Worm (Caenorhabditis elegans): ENCODE measurements around the gene K12H6.4.

Gene K12H6.4

ce11 chrII:2824169-2824568 lies at the start of gene K12H6.4, which contains the start of gene K12H6.9:
Gene K12H6.4, minus strand, starts transcription at chrII:2824269.
Gene K12H6.9, plus strand, starts transcription at chrII:2824404.
- no peak for TF ChIP-seq nhr-76 (tag; optimal IDR thresholded peaks at IDR 0.05)
- no peak for TF ChIP-seq daf-16 (GFP tag; optimal IDR thresholded peaks at IDR 0.05)
- no peak for TF ChIP-seq daf-16 (tag; optimal IDR thresholded peaks at IDR 0.05)
- no peak for TF ChIP-seq egl-27 (tag; optimal IDR thresholded peaks at IDR 0.05)
- no peak for TF ChIP-seq ceh-62 (tag; optimal IDR thresholded peaks at IDR 0.05)
- no peak for TF ChIP-seq tra-1 (GFP tag; IDR thresholded peaks at IDR 0.05)
- no peak for TF ChIP-seq spr-3 (GFP tag; optimal IDR thresholded peaks at IDR 0.05)
- TF ChIP-seq nhr-111 (GFP tag; optimal IDR thresholded peaks at IDR 0.05) = no peak
- no peak for TF ChIP-seq dpl-1 (GFP tag; optimal IDR thresholded peaks at IDR 0.05)

DNA sequence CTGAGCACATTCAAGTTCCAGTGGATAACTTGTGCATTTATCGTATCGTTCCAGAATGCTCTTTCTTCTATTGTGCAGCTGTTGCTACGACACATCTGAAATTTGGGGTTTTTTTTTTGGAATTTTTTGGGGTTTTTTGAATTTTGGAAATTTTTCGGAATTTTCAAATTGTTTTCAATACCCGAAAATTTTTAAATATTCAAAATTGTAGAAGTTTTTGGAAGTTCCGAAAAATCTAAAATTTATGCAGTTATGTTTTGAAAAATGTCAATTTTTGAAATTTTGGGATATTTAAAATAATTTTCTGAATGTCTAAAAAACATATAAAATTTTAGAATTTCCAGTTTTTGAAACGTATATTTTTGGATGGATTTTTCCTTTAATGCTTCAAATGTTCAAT lies 47.7 kb upstream of the K12H6.4 start, which contains the start of gene Y110A2AL.10:
TSS of gene Y110A2AL.10 (minus strand) at position 101 of the 400 bp plus-strand sequence.
- TF ChIP-seq saeg-2 (GFP tag; IDR thresholded peaks at IDR 0.05) (no peak), ztf-7 (tag; optimal IDR thresholded peaks at IDR 0.05) (no peak), mdl-1 (tag; optimal IDR thresholded peaks at IDR 0.05) (no peak), daf-19 (GFP tag; conservative IDR thresholded peaks at IDR 0.05) (no peak), nhr-41 (GFP tag; IDR thresholded peaks at IDR 0.05) (no peak), mes-2 (tag; optimal IDR thresholded peaks at IDR 0.05; ENCODE audit: poor library complexity, severe bottlenecking) (no peak), F37D6.2 (tag; optimal IDR thresholded peaks at IDR 0.05) (no peak), zip-2 (tag; optimal IDR thresholded peaks at IDR 0.05) (no peak), hlh-30 (tag; optimal IDR thresholded peaks at IDR 0.05; ENCODE audit: insufficient read depth) (no peak), rbr-2 (tag; optimal IDR thresholded peaks at IDR 0.05) (no peak), ceh-32 (tag; optimal IDR thresholded peaks at IDR 0.05; ENCODE audit: poor library complexity) (no peak), F44E2.7 (GFP tag; IDR thresholded peaks at IDR 0.05) (no peak), zag-1 (tag; optimal IDR thresholded peaks at IDR 0.05) (no peak), mxl-3 (GFP tag; optimal IDR thresholded peaks at IDR 0.05) (no peak), gei-8 (GFP tag; optimal IDR thresholded peaks at IDR 0.05) (no peak), R02D3.7 (tag; optimal IDR thresholded peaks at IDR 0.05) (no peak), fos-1 (tag; optimal IDR thresholded peaks at IDR 0.05) (no peak)

DNA sequence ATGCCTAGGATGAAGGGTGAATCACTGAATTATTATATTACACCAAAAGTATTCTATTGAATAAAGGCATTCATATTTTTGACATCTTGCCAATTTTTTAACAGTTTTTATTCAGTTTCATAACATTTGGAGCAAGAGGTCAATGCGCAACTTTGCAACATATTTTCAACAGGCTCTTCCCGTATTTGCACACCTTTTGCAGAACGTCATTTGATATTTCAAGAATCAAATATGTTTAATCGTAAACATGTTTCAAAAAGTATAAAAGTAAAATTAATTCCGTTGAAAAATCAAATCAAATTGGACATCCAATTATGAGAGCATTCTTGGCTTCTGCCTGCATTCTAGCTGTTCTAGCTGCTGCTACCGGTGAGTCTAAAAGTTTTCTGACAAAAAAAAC lies 43.6 kb upstream of the K12H6.4 start, which contains the start of gene Y110A2AL.2:
TSS of gene Y110A2AL.2 (plus strand) at position 301 of the 400 bp plus-strand sequence.
- no peak for TF ChIP-seq zfp-2 (tag; optimal IDR thresholded peaks at IDR 0.05)
- TF ChIP-seq hlh-11 (tag; optimal IDR thresholded peaks at IDR 0.05) = no peak
- no peak for TF ChIP-seq lin-29 (GFP tag; IDR thresholded peaks at IDR 0.05)
- TF ChIP-seq lim-7 (GFP tag; IDR thresholded peaks at IDR 0.05) = no peak
- TF ChIP-seq attf-4 (tag; optimal IDR thresholded peaks at IDR 0.05) = no peak
- TF ChIP-seq mdl-1 (tag; optimal IDR thresholded peaks at IDR 0.05) = no peak
- TF ChIP-seq lin-13 (GFP tag; optimal IDR thresholded peaks at IDR 0.05) = no peak
- TF ChIP-seq zip-11 (GFP tag; IDR thresholded peaks at IDR 0.05) = no peak
- no peak for TF ChIP-seq Y75B8A.6 (GFP tag; IDR thresholded peaks at IDR 0.05)
- TF ChIP-seq egl-43 (GFP tag; IDR thresholded peaks at IDR 0.05) = no peak
- TF ChIP-seq F37D6.2 (tag; optimal IDR thresholded peaks at IDR 0.05) = no peak
- no peak for TF ChIP-seq mxl-3 (GFP tag; optimal IDR thresholded peaks at IDR 0.05)
- no peak for TF ChIP-seq nhr-111 (GFP tag; optimal IDR thresholded peaks at IDR 0.05)
- no peak for TF ChIP-seq dpl-1 (GFP tag; optimal IDR thresholded peaks at IDR 0.05)
- no peak for TF ChIP-seq zag-1 (tag; optimal IDR thresholded peaks at IDR 0.05)
- no peak for TF ChIP-seq daf-8 (GFP tag; IDR thresholded peaks at IDR 0.05)
- no peak for TF ChIP-seq jun-1 (tag; optimal IDR thresholded peaks at IDR 0.05)
- no peak for TF ChIP-seq spr-1 (tag; optimal IDR thresholded peaks at IDR 0.05)

Data from whole organism, L4 larva.